Worm (Caenorhabditis elegans): ENCODE results near the gene F36H9.2.

The F36H9.2 gene

ce11 chrV:1805724-1806316 lies 17.6 kb downstream of the F36H9.2 start (continued):
- TF ChIP-seq madf-9 (GFP tag; conservative IDR thresholded peaks at IDR 0.05) (no peak), daf-8 (GFP tag; IDR thresholded peaks at IDR 0.05) (no peak), ZK337.2 (GFP tag; IDR thresholded peaks at IDR 0.05) (no peak), dmd-6 (GFP tag; IDR thresholded peaks at IDR 0.05) (no peak), mep-1 (tag; optimal IDR thresholded peaks at IDR 0.05) (no peak), sdz-12 (GFP tag; optimal IDR thresholded peaks at IDR 0.05) (no peak), zag-1 (tag; optimal IDR thresholded peaks at IDR 0.05) (no peak), lin-15B (tag; optimal IDR thresholded peaks at IDR 0.05) (no peak), nhr-237 (tag; optimal IDR thresholded peaks at IDR 0.05) (no peak), madf-5 (GFP tag; IDR thresholded peaks at IDR 0.05) (no peak), hmg-1.1 (GFP tag; IDR thresholded peaks at IDR 0.05) (no peak), lin-39 (tag; optimal IDR thresholded peaks at IDR 0.05) (no peak), lin-38 (GFP tag; IDR thresholded peaks at IDR 0.05) (no peak), lim-7 (GFP tag; IDR thresholded peaks at IDR 0.05) (0 out of 2 replicates have a peak, but pooled peaks have one; percentile 19), spr-1 (tag; optimal IDR thresholded peaks at IDR 0.05) (no peak), pha-4 (GFP tag; IDR thresholded peaks at IDR 0.05) (no peak), pha-4 (tag; optimal IDR thresholded peaks at IDR 0.05) (peak; percentile 56), cey-2 (tag; optimal IDR thresholded peaks at IDR 0.05; ENCODE audit: borderline replicate concordance, insufficient read depth) (no peak), ceh-20 (GFP tag; IDR thresholded peaks at IDR 0.05) (no peak), Y5F2A.4 (GFP tag; optimal IDR thresholded peaks at IDR 0.05) (no peak), zfp-3 (GFP tag; conservative IDR thresholded peaks at IDR 0.05) (peak; percentile 46; the same call in 1 of the 2 replicates), dpl-1 (GFP tag; optimal IDR thresholded peaks at IDR 0.05) (no peak), unc-39 (tag; optimal IDR thresholded peaks at IDR 0.05) (no peak), aha-1 (tag) (peak; percentile 44), ztf-11 (tag; optimal IDR thresholded peaks at IDR 0.05) (no peak), T26A8.4 (GFP tag; IDR thresholded peaks at IDR 0.05) (no peak)

- TF ChIP-seq spr-3 (GFP tag; optimal IDR thresholded peaks at IDR 0.05), result no peak
- no peak for TF ChIP-seq nhr-76 (tag; optimal IDR thresholded peaks at IDR 0.05)
- no peak for TF ChIP-seq vab-7 (GFP tag; IDR thresholded peaks at IDR 0.05)
- TF ChIP-seq zip-11 (GFP tag; IDR thresholded peaks at IDR 0.05), result no peak
- TF ChIP-seq pha-4 (GFP tag; IDR thresholded peaks at IDR 0.05), result no peak
- no peak for TF ChIP-seq pha-4 (tag; optimal IDR thresholded peaks at IDR 0.05)
- no peak for TF ChIP-seq tag-97 (GFP tag; IDR thresholded peaks at IDR 0.05)
- TF ChIP-seq mes-2 (tag; optimal IDR thresholded peaks at IDR 0.05; ENCODE audit: poor library complexity, severe bottlenecking), result no peak
- TF ChIP-seq duxl-1 (tag; optimal IDR thresholded peaks at IDR 0.05; ENCODE audit: poor library complexity), result no peak
- TF ChIP-seq ces-1 (GFP tag; optimal IDR thresholded peaks at IDR 0.05), result no peak
- TF ChIP-seq php-3 (GFP tag; IDR thresholded peaks at IDR 0.05), result no peak
Observed at ce11 chrV:1807160-1807559, 18.9 kb downstream of the F36H9.2 start, which contains the start of gene srt-42. srt-42 (plus strand) TSS chrV:1807460.

- no peak for TF ChIP-seq unc-39 (tag; optimal IDR thresholded peaks at IDR 0.05)
- no peak for TF ChIP-seq hlh-30 (tag; optimal IDR thresholded peaks at IDR 0.05; ENCODE audit: insufficient read depth)
- TF ChIP-seq hmg-1.1 (GFP tag; IDR thresholded peaks at IDR 0.05), result no peak
- no peak for TF ChIP-seq dmd-6 (GFP tag; IDR thresholded peaks at IDR 0.05)
- no peak for TF ChIP-seq nhr-42 (GFP tag; IDR thresholded peaks at IDR 0.05)
- TF ChIP-seq daf-8 (GFP tag; IDR thresholded peaks at IDR 0.05), result no peak
- no peak for TF ChIP-seq rbr-2 (tag; optimal IDR thresholded peaks at IDR 0.05)
- TF ChIP-seq nhr-25 (tag; optimal IDR thresholded peaks at IDR 0.05; ENCODE audit: borderline replicate concordance, insufficient read depth), result no peak
- TF ChIP-seq ZK337.2 (GFP tag; IDR thresholded peaks at IDR 0.05), result no peak
- no peak for TF ChIP-seq lir-3 (tag; optimal IDR thresholded peaks at IDR 0.05)
- no peak for TF ChIP-seq Y105C5A.15 (GFP tag; IDR thresholded peaks at IDR 0.05)
- no peak for TF ChIP-seq lin-39 (tag; optimal IDR thresholded peaks at IDR 0.05)
- no peak for TF ChIP-seq nhr-76 (tag; optimal IDR thresholded peaks at IDR 0.05)
- TF ChIP-seq madf-9 (GFP tag; conservative IDR thresholded peaks at IDR 0.05), result no peak
Observed at ce11 chrV:1811035-1811434, 22.8 kb downstream of the F36H9.2 start, which contains the start of gene Y46H3A.4. Y46H3A.4 (minus strand) TSS chrV:1811135.
